Worm (Caenorhabditis elegans) whole organism, L1 larva: ENCODE results near the gene ced-7.
A peak's percentile ranks its signal among the peaks of the same experiment; 100 is the strongest.

Experiments
- C04F5.9 ChIP-seq: sonication (generic microtip); optimal IDR thresholded peaks from 2 replicates; lab custom pipeline; 2016; ENCODE audit warnings: missing genetic modification characterization, missing compliant biosample characterization
- Y116A8C.19 ChIP-seq: sonication (generic microtip); optimal IDR thresholded peaks from 2 replicates; lab custom pipeline; 2016; ENCODE audit warnings: missing compliant biosample characterization, missing genetic modification characterization, borderline replicate concordance
- aha-1 ChIP-seq: fragments of 150-350 bp; optimal IDR thresholded peaks from 2 replicates; lab custom pipeline; 2014; ENCODE audit warnings: missing biosample characterization, missing genetic modification characterization
- alr-1 ChIP-seq: fragments of 200-800 bp; sonication (Bioruptor generic); optimal IDR thresholded peaks from 2 replicates; lab custom pipeline; 2018; ENCODE audit warnings: borderline replicate concordance, mild to moderate bottlenecking, missing genetic modification characterization, missing compliant biosample characterization
- aly-2 ChIP-seq: fragments of 150-350 bp; optimal IDR thresholded peaks from 2 replicates; lab custom pipeline; 2014; ENCODE audit warnings: missing biosample characterization, missing genetic modification characterization
- ama-1 ChIP-seq: fragments of 150-350 bp; optimal IDR thresholded peaks from 2 replicates; lab custom pipeline; 2014
- ceh-63 ChIP-seq: fragments of 200-800 bp; sonication (Bioruptor generic); optimal IDR thresholded peaks from 2 replicates; lab custom pipeline; 2018; ENCODE audit warnings: mild to moderate bottlenecking, missing genetic modification characterization, missing compliant biosample characterization
- ceh-88 ChIP-seq: fragments of 200-800 bp; sonication (Bioruptor generic); IDR thresholded peaks from 2 replicates; pipeline ENCODE4 v1.3.6; 2022; ENCODE audit warnings: missing genetic modification characterization, missing compliant biosample characterization
- ceh-90 ChIP-seq: sonication (generic microtip); optimal IDR thresholded peaks from 2 replicates; lab custom pipeline; 2016; ENCODE audit warnings: missing genetic modification characterization, missing compliant biosample characterization
- ces-1 ChIP-seq: fragments of 150-350 bp; optimal IDR thresholded peaks from 2 replicates; lab custom pipeline; 2014; ENCODE audit warnings: missing biosample characterization, missing genetic modification reagents, missing genetic modification characterization
- dsc-1 ChIP-seq: sonication (generic microtip); optimal IDR thresholded peaks from 2 replicates; lab custom pipeline; 2016; ENCODE audit warnings: mild to moderate bottlenecking, missing genetic modification characterization, missing compliant biosample characterization
- efl-1 ChIP-seq, 4 experiments: fragments of 150-350 bp; optimal IDR thresholded peaks in 3 of 4; peaks in 1 of 4; 1 replicate in 1 of 4; 2 replicates in 3 of 4; lab custom pipeline; 2014; ENCODE audit warnings: missing biosample characterization in 2 of 4, missing genetic modification characterization in 2 of 4, missing genetic modification reagents in 2 of 4
- egl-13 ChIP-seq: sonication (generic microtip); optimal IDR thresholded peaks from 2 replicates; lab custom pipeline; 2016; ENCODE audit warnings: missing genotype, missing genetic modification reagents, missing genetic modification characterization, missing compliant biosample characterization
- egl-27 ChIP-seq, 2 experiments: fragments of 150-350 bp in 1 of 2; sonication (generic microtip); optimal IDR thresholded peaks; 3 replicates each; lab custom pipeline; 2017 to 2018; ENCODE audit warnings: missing biosample characterization in 2 of 2, missing genetic modification characterization in 2 of 2, missing genetic modification reagents in 2 of 2
- elt-2 ChIP-seq: sonication (generic microtip); optimal IDR thresholded peaks from 2 replicates; lab custom pipeline; 2016; ENCODE audit warnings: missing genetic modification characterization, mild to moderate bottlenecking, inconsistent platforms, missing compliant biosample characterization, missing genetic modification reagents
- elt-3 ChIP-seq, 6 experiments: fragments of 150-350 bp in 1 of 6; sonication (generic microtip); optimal IDR thresholded peaks; 2 replicates each; lab custom pipeline; 2017 to 2018; ENCODE audit warnings: missing biosample characterization in 6 of 6, missing genetic modification characterization in 6 of 6, inconsistent platforms in 1 of 6
- ets-5 ChIP-seq: fragments of 200-800 bp; sonication (Bioruptor generic); IDR thresholded peaks from 2 replicates; pipeline ENCODE4 v1.3.6; 2022; ENCODE audit warnings: missing genetic modification characterization, missing compliant biosample characterization
- fkh-10 ChIP-seq: sonication (generic microtip); optimal IDR thresholded peaks from 2 replicates; lab custom pipeline; 2017; ENCODE audit warnings: missing biosample characterization, missing genetic modification reagents, missing genetic modification characterization
- fkh-4 ChIP-seq: sonication (generic microtip); optimal IDR thresholded peaks from 2 replicates; lab custom pipeline; 2016; ENCODE audit warnings: missing compliant biosample characterization, missing genetic modification characterization, borderline replicate concordance
- hlh-17 ChIP-seq: fragments of 200-800 bp; sonication (Bioruptor generic); optimal IDR thresholded peaks from 2 replicates; lab custom pipeline; 2018; ENCODE audit warnings: missing genetic modification characterization, mild to moderate bottlenecking, missing compliant biosample characterization, moderate library complexity, borderline replicate concordance
- hlh-4 ChIP-seq: sonication (generic microtip); optimal IDR thresholded peaks from 2 replicates; lab custom pipeline; 2016; ENCODE audit warnings: mild to moderate bottlenecking, missing genetic modification characterization, missing compliant biosample characterization
- hpl-2 ChIP-seq: fragments of 150-350 bp; optimal IDR thresholded peaks from 2 replicates; lab custom pipeline; 2014; ENCODE audit warnings: missing biosample characterization, missing genetic modification reagents, missing genetic modification characterization
- isw-1 ChIP-seq: fragments of 200-800 bp; sonication (Bioruptor generic); IDR thresholded peaks from 2 replicates; pipeline ENCODE4 v1.3.6; 2022; ENCODE audit warnings: missing genetic modification characterization, missing compliant biosample characterization
- lin-13 ChIP-seq: fragments of 150-350 bp; optimal IDR thresholded peaks from 2 replicates; lab custom pipeline; 2014; ENCODE audit warnings: missing biosample characterization, missing genetic modification reagents, missing genetic modification characterization
- lin-35 ChIP-seq, 2 experiments: fragments of 150-350 bp; optimal IDR thresholded peaks; 2 replicates each; lab custom pipeline; 2014; ENCODE audit warnings: missing biosample characterization in 2 of 2, missing genetic modification characterization in 2 of 2, missing genetic modification reagents in 2 of 2
- lin-39 ChIP-seq: fragments of 150-350 bp; optimal IDR thresholded peaks from 2 replicates; lab custom pipeline; 2014; ENCODE audit warnings: missing biosample characterization, missing genetic modification reagents, missing genetic modification characterization
- lir-3 ChIP-seq: sonication (generic microtip); optimal IDR thresholded peaks from 2 replicates; lab custom pipeline; 2016; ENCODE audit warnings: mild to moderate bottlenecking, missing genetic modification characterization, moderate library complexity, missing compliant biosample characterization; ENCODE audit not compliant: poor library complexity
- mab-9 ChIP-seq: fragments of 200-800 bp; sonication (Bioruptor generic); IDR thresholded peaks from 2 replicates; pipeline ENCODE4 v1.3.6; 2022; ENCODE audit warnings: missing genetic modification reagents, missing genetic modification characterization, missing compliant biosample characterization
- nhr-237 ChIP-seq: fragments of 150-350 bp; optimal IDR thresholded peaks from 2 replicates; lab custom pipeline; 2014; ENCODE audit warnings: missing biosample characterization, missing genetic modification characterization
- nhr-28 ChIP-seq: fragments of 150-350 bp; optimal IDR thresholded peaks from 2 replicates; lab custom pipeline; 2014; ENCODE audit warnings: missing biosample characterization, missing genetic modification characterization
- nhr-76 ChIP-seq: sonication (generic microtip); optimal IDR thresholded peaks from 2 replicates; lab custom pipeline; 2017; ENCODE audit warnings: missing biosample characterization, missing genetic modification characterization
- nhr-84 ChIP-seq: sonication (generic microtip); optimal IDR thresholded peaks from 2 replicates; lab custom pipeline; 2017; ENCODE audit warnings: missing biosample characterization, missing genetic modification characterization
- nhr-85 ChIP-seq: sonication (generic microtip); peaks from one replicate; lab custom pipeline; 2016; ENCODE audit warnings: missing genetic modification characterization, inconsistent platforms, missing compliant biosample characterization
- nhr-90 ChIP-seq: sonication (generic microtip); optimal IDR thresholded peaks from 2 replicates; lab custom pipeline; 2016; ENCODE audit warnings: mild to moderate bottlenecking, missing genetic modification characterization, missing compliant biosample characterization; ENCODE audit not compliant: poor library complexity
- pax-3 ChIP-seq: fragments of 200-800 bp; sonication (Bioruptor generic); optimal IDR thresholded peaks from 2 replicates; lab custom pipeline; 2018; ENCODE audit warnings: mild to moderate bottlenecking, missing genetic modification characterization, moderate library complexity, missing compliant biosample characterization
- rnt-1 ChIP-seq: sonication (generic microtip); optimal IDR thresholded peaks from 2 replicates; lab custom pipeline; 2016; ENCODE audit warnings: mild to moderate bottlenecking, missing genetic modification characterization, moderate library complexity, missing compliant biosample characterization
- snpc-4 ChIP-seq: fragments of 150-350 bp; optimal IDR thresholded peaks from 2 replicates; lab custom pipeline; 2014; ENCODE audit warnings: missing biosample characterization, missing genetic modification characterization
- snu-23 ChIP-seq: sonication (generic microtip); optimal IDR thresholded peaks from 2 replicates; lab custom pipeline; 2016; ENCODE audit warnings: missing genetic modification characterization, missing compliant biosample characterization
- sptf-1 ChIP-seq: fragments of 150-350 bp; optimal IDR thresholded peaks from 2 replicates; lab custom pipeline; 2014; ENCODE audit warnings: missing biosample characterization, missing genetic modification characterization
- sup-37 ChIP-seq: fragments of 200-800 bp; sonication (Bioruptor generic); optimal IDR thresholded peaks from 2 replicates; lab custom pipeline; 2018; ENCODE audit warnings: mild to moderate bottlenecking, missing genetic modification characterization, missing compliant biosample characterization
- tbx-2 ChIP-seq: sonication (generic microtip); optimal IDR thresholded peaks from 2 replicates; lab custom pipeline; 2016; ENCODE audit warnings: missing genetic modification characterization, missing compliant biosample characterization
- tlp-1 ChIP-seq: fragments of 150-350 bp; optimal IDR thresholded peaks from 2 replicates; lab custom pipeline; 2014; ENCODE audit warnings: missing biosample characterization, missing genetic modification characterization
- unc-130 ChIP-seq: fragments of 150-350 bp; optimal IDR thresholded peaks from 2 replicates; lab custom pipeline; 2017; ENCODE audit warnings: missing biosample characterization, missing genetic modification characterization, inconsistent platforms
- unc-30 ChIP-seq: sonication (generic microtip); optimal IDR thresholded peaks from 2 replicates; lab custom pipeline; 2017; ENCODE audit warnings: missing biosample characterization, missing genetic modification characterization
- unc-62 ChIP-seq: fragments of 150-350 bp; optimal IDR thresholded peaks from 2 replicates; lab custom pipeline; 2014; ENCODE audit warnings: missing biosample characterization, missing genetic modification reagents, missing genetic modification characterization
- xbp-1 ChIP-seq: sonication (generic microtip); optimal IDR thresholded peaks from 2 replicates; lab custom pipeline; 2016; ENCODE audit warnings: missing genetic modification characterization, missing compliant biosample characterization
- ztf-11 ChIP-seq, 2 experiments: sonication (generic microtip); optimal IDR thresholded peaks; 2 replicates each; lab custom pipeline; 2016 to 2017; ENCODE audit warnings: missing genetic modification characterization in 2 of 2, missing biosample characterization in 1 of 2, missing compliant biosample characterization in 1 of 2
- ztf-4 ChIP-seq: fragments of 150-350 bp; optimal IDR thresholded peaks from 2 replicates; lab custom pipeline; 2014; ENCODE audit warnings: missing biosample characterization, missing genetic modification characterization

Gene ced-7

ce11 chrIII:9556300-9556699 is 23.6 kb downstream of the ced-7 start, which contains the start of gene ZK1098.11:
Gene ZK1098.11 (plus strand): TSS chrIII:9556600.
- TF ChIP-seq tbx-2 (tag; lab: Kevin White, UChicago): no peak
- TF ChIP-seq nhr-85 (tag; lab: Kevin White, UChicago): no peak
- no peak for TF ChIP-seq hlh-17 (GFP tag; lab: Kevin White, UChicago)
- no peak for TF ChIP-seq isw-1 (GFP tag; lab: Robert Waterston, UW)
- no peak for TF ChIP-seq efl-1 (optimal IDR thresholded peaks at IDR 0.05; lab: Kevin White, UChicago)
- TF ChIP-seq efl-1 (GFP tag; optimal IDR thresholded peaks at IDR 0.05 in 1 of 2; lab: Kevin White, UChicago): no peak
- TF ChIP-seq aly-2 (tag; lab: Kevin White, UChicago): no peak
- TF ChIP-seq fkh-4: no peak
- TF ChIP-seq snu-23 (GFP tag; lab: Kevin White, UChicago): no peak
- TF ChIP-seq nhr-90: no peak
- TF ChIP-seq ces-1 (GFP tag; lab: Kevin White, UChicago): no peak
- TF ChIP-seq xbp-1 (tag; lab: Kevin White, UChicago): no peak
- TF ChIP-seq nhr-28 (tag; lab: Kevin White, UChicago): no peak
- no peak for TF ChIP-seq nhr-76 (tag; lab: Kevin White, UChicago)
- no peak for TF ChIP-seq lin-13 (GFP tag; lab: Kevin White, UChicago)
- TF ChIP-seq unc-62 (GFP tag; lab: Kevin White, UChicago): no peak
- TF ChIP-seq dsc-1 (tag; lab: Kevin White, UChicago): no peak
- TF ChIP-seq ceh-63 (GFP tag; lab: Kevin White, UChicago): no peak

ce11 chrIII:9546016-9546659 is 33.8 kb downstream of the ced-7 start, which contains the start of gene unc-16:
Gene unc-16 (plus strand): TSS chrIII:9546258.
- peak; percentile 69; the same call in 1 of the 2 replicates for TF ChIP-seq mab-9 (GFP tag; lab: Robert Waterston, UW)
- TF ChIP-seq ztf-11 (tag; optimal IDR thresholded peaks at IDR 0.05; lab: Kevin White, UChicago): peak in 1 of 2 experiments; percentile 78
- TF ChIP-seq snpc-4 (tag; lab: Kevin White, UChicago): peak; percentile 73
- TF ChIP-seq nhr-28 (tag; lab: Kevin White, UChicago): no peak
- TF ChIP-seq hpl-2 (GFP tag; lab: Kevin White, UChicago): peak; percentile 7
- peak; percentile 86 for TF ChIP-seq lin-35 (GFP tag; optimal IDR thresholded peaks at IDR 0.05; lab: Kevin White, UChicago)
- no peak for TF ChIP-seq egl-27 (tag; optimal IDR thresholded peaks at IDR 0.05; lab: Kevin White, UChicago)
- no peak for TF ChIP-seq unc-30 (tag; lab: Kevin White, UChicago)
- TF ChIP-seq elt-3 (tag; optimal IDR thresholded peaks at IDR 0.05; lab: Kevin White, UChicago): peak in 2 of 6 experiments; percentile 29 to 54
- TF ChIP-seq nhr-237: peak; percentile 64
- peak; percentile 88 for TF ChIP-seq unc-130
- TF ChIP-seq ama-1 (lab: Kevin White, UChicago): peak; percentile 83
- peak; percentile 67 for TF ChIP-seq aha-1 (tag; lab: Kevin White, UChicago)
- TF ChIP-seq rnt-1 (tag; lab: Kevin White, UChicago): peak; percentile 93
- TF ChIP-seq elt-2: peak; percentile 19
- no peak for TF ChIP-seq Y116A8C.19 (tag; lab: Kevin White, UChicago)
- TF ChIP-seq egl-13 (tag; lab: Kevin White, UChicago): peak; percentile 88
- no peak for TF ChIP-seq nhr-84 (tag; lab: Kevin White, UChicago)
- TF ChIP-seq C04F5.9 (tag; lab: Kevin White, UChicago): peak; percentile 83
- TF ChIP-seq alr-1 (tag; lab: Kevin White, UChicago): no peak
- TF ChIP-seq pax-3: peak; percentile 69
- peak; percentile 67 for TF ChIP-seq ceh-88 (GFP tag; lab: Robert Waterston, UW)
- TF ChIP-seq ztf-4: peak; percentile 80
- TF ChIP-seq ceh-63 (GFP tag; lab: Kevin White, UChicago): peak; percentile 51
- TF ChIP-seq unc-62 (GFP tag; lab: Kevin White, UChicago): no peak
- peak; percentile 35 for TF ChIP-seq lin-39 (tag; lab: Kevin White, UChicago)
- peak; percentile 65 for TF ChIP-seq fkh-10 (GFP tag; lab: Kevin White, UChicago)
- TF ChIP-seq isw-1 (GFP tag; lab: Robert Waterston, UW): peak; percentile 91
- TF ChIP-seq xbp-1 (tag; lab: Kevin White, UChicago): peak; percentile 90
- no peak for TF ChIP-seq sptf-1 (tag; lab: Kevin White, UChicago)
- peak; percentile 79 for TF ChIP-seq lir-3 (tag; lab: Kevin White, UChicago)
- TF ChIP-seq ceh-90 (tag; lab: Kevin White, UChicago): peak; percentile 43
- TF ChIP-seq tlp-1 (tag; lab: Kevin White, UChicago): no peak
- TF ChIP-seq sup-37: peak; percentile 79
- no peak for TF ChIP-seq hlh-4 (tag; lab: Kevin White, UChicago)
- no peak for TF ChIP-seq nhr-76 (tag; lab: Kevin White, UChicago)
- TF ChIP-seq hlh-17 (GFP tag; lab: Kevin White, UChicago): no peak
- no peak for TF ChIP-seq ets-5 (GFP tag; lab: Robert Waterston, UW)
